Fruit fly (Drosophila melanogaster) whole organism, embryonic: ENCODE data around the gene Arp2.

Source experiments
- ATbp ChIP-seq: fragments of 200-800 bp; sonication (Bioruptor generic); optimal IDR thresholded peaks from 2 replicates; lab custom pipeline; 2017; ENCODE audit warnings: missing biosample characterization, mild to moderate bottlenecking, missing genetic modification characterization, missing genetic modification reagents
- Ada2b ChIP-seq: fragments of 200-800 bp; sonication (Bioruptor generic); IDR thresholded peaks from 2 replicates; pipeline ENCODE4 v1.3.6; 2022; ENCODE audit warnings: missing biosample characterization, missing genetic modification characterization
- Aef1 ChIP-seq: fragments of 200-800 bp; sonication (Bioruptor generic); IDR thresholded peaks from 3 replicates; pipeline ENCODE4 v1.3.6; 2022; ENCODE audit warnings: missing biosample characterization, missing genetic modification characterization
- BtbVII ChIP-seq: fragments of 200-800 bp; sonication (Bioruptor generic); optimal IDR thresholded peaks from 3 replicates; lab custom pipeline; 2017; ENCODE audit warnings: missing biosample characterization, mild to moderate bottlenecking, missing genetic modification characterization
- CG11560 ChIP-seq: fragments of 200-800 bp; sonication (Bioruptor generic); IDR thresholded peaks from 3 replicates; pipeline ENCODE4 v1.3.6; 2022; ENCODE audit warnings: missing biosample characterization, missing genetic modification characterization
- CG11696 ChIP-seq: fragments of 200-800 bp; sonication (Bioruptor generic); IDR thresholded peaks from 2 replicates; pipeline ENCODE4 v1.3.6; 2022; ENCODE audit warnings: missing biosample characterization, missing genetic modification characterization
- CG12299 ChIP-seq: fragments of 200-800 bp; sonication (Bioruptor generic); optimal IDR thresholded peaks from 2 replicates; lab custom pipeline; 2018; ENCODE audit warnings: missing biosample characterization, mild to moderate bottlenecking, missing genetic modification characterization
- CG13287 ChIP-seq: fragments of 200-800 bp; sonication (Bioruptor generic); IDR thresholded peaks from 2 replicates; pipeline ENCODE4 v1.3.6; 2022; ENCODE audit warnings: missing biosample characterization, missing genetic modification characterization; ENCODE audit not compliant: partially characterized antibody
- CG1529 ChIP-seq: fragments of 200-800 bp; sonication (Bioruptor generic); optimal IDR thresholded peaks from 3 replicates; lab custom pipeline; 2018; ENCODE audit warnings: missing biosample characterization, missing genetic modification characterization
- CG16815 ChIP-seq: fragments of 200-800 bp; sonication (Bioruptor generic); optimal IDR thresholded peaks from 3 replicates; lab custom pipeline; 2017; ENCODE audit warnings: missing biosample characterization, mild to moderate bottlenecking, missing genetic modification characterization
- CG18011 ChIP-seq: fragments of 200-800 bp; sonication (Bioruptor generic); optimal IDR thresholded peaks from 2 replicates; lab custom pipeline; 2017; ENCODE audit warnings: missing biosample characterization, missing genetic modification characterization, mild to moderate bottlenecking, moderate library complexity, missing genotype
- CG1832 ChIP-seq: fragments of 200-800 bp; sonication (Bioruptor generic); optimal IDR thresholded peaks from 2 replicates; lab custom pipeline; 2017; ENCODE audit warnings: missing biosample characterization, mild to moderate bottlenecking, missing genetic modification characterization, inconsistent platforms
- CG18764 ChIP-seq: fragments of 200-800 bp; sonication (Bioruptor generic); optimal IDR thresholded peaks from 3 replicates; lab custom pipeline; 2016; ENCODE audit warnings: missing biosample characterization, missing genetic modification characterization
- CG2120 ChIP-seq: fragments of 200-800 bp; sonication (Bioruptor generic); optimal IDR thresholded peaks from 3 replicates; lab custom pipeline; 2016; ENCODE audit warnings: missing biosample characterization, missing genetic modification characterization
- CG3407 ChIP-seq: fragments of 200-800 bp; sonication (Bioruptor generic); optimal IDR thresholded peaks from 2 replicates; lab custom pipeline; 2018; ENCODE audit warnings: missing biosample characterization, mild to moderate bottlenecking, missing genetic modification characterization
- CG7357 ChIP-seq: fragments of 200-800 bp; sonication (Bioruptor generic); IDR thresholded peaks from 3 replicates; pipeline ENCODE4 v1.3.6; 2022; ENCODE audit warnings: missing biosample characterization, missing genetic modification characterization
- CG7786 ChIP-seq: fragments of 200-800 bp; sonication (Bioruptor generic); optimal IDR thresholded peaks from 2 replicates; lab custom pipeline; 2016; ENCODE audit warnings: missing biosample characterization, missing genetic modification characterization
- CG7839 ChIP-seq: fragments of 200-800 bp; sonication (Bioruptor generic); optimal IDR thresholded peaks from 3 replicates; lab custom pipeline; 2018; ENCODE audit warnings: missing biosample characterization, mild to moderate bottlenecking, missing genetic modification characterization, moderate library complexity
- CG9609 ChIP-seq: fragments of 200-800 bp; sonication (Bioruptor generic); optimal IDR thresholded peaks from 3 replicates; lab custom pipeline; 2016; ENCODE audit warnings: missing biosample characterization, missing genetic modification characterization
- CTCF ChIP-seq: fragments of 200-800 bp; sonication (Bioruptor generic); optimal IDR thresholded peaks from 2 replicates; lab custom pipeline; 2017; ENCODE audit warnings: missing biosample characterization, mild to moderate bottlenecking, missing genetic modification characterization, moderate library complexity
- Dek ChIP-seq: fragments of 200-800 bp; sonication (Bioruptor generic); optimal IDR thresholded peaks from 3 replicates; lab custom pipeline; 2019; ENCODE audit warnings: missing biosample characterization, mild to moderate bottlenecking, missing genetic modification characterization, moderate library complexity
- Eip74EF ChIP-seq, 2 experiments: fragments of 200-800 bp in 1 of 2; fragments of >200 bp in 1 of 2; sonication (Bioruptor generic) in 1 of 2; optimal IDR thresholded peaks; 2 replicates each; lab custom pipeline; 2017 to 2019; ENCODE audit warnings: missing biosample characterization in 2 of 2, missing genetic modification characterization in 2 of 2, mild to moderate bottlenecking in 1 of 2, moderate library complexity in 1 of 2
- Gug ChIP-seq: fragments of 200-800 bp; sonication (Bioruptor generic); IDR thresholded peaks from 4 replicates; pipeline ENCODE4 v1.3.6; 2022; ENCODE audit warnings: missing biosample characterization, missing genetic modification characterization
- HLH4C ChIP-seq: fragments of 200-800 bp; sonication (Bioruptor generic); IDR thresholded peaks from 3 replicates; pipeline ENCODE4 v1.3.6; 2022; ENCODE audit warnings: missing biosample characterization, missing genetic modification characterization; ENCODE audit not compliant: partially characterized antibody
- Hmx ChIP-seq: fragments of 200-800 bp; sonication (Bioruptor generic); optimal IDR thresholded peaks from 2 replicates; lab custom pipeline; 2016; ENCODE audit warnings: missing biosample characterization, missing genetic modification characterization
- Hr39 ChIP-seq: fragments of >200 bp; optimal IDR thresholded peaks from 2 replicates; lab custom pipeline; 2017
- Hr51 ChIP-seq, 2 experiments: fragments of 200-800 bp; sonication (Bioruptor generic); optimal IDR thresholded peaks; 2 replicates in 1 of 2; 3 replicates in 1 of 2; lab custom pipeline; 2016 to 2018; ENCODE audit warnings: missing biosample characterization in 2 of 2, missing genetic modification characterization in 2 of 2, mild to moderate bottlenecking in 1 of 2, moderate library complexity in 1 of 2
- Kr ChIP-seq: fragments of 200-800 bp; sonication (Bioruptor generic); optimal IDR thresholded peaks from 2 replicates; lab custom pipeline; 2017; ENCODE audit warnings: missing biosample characterization, mild to moderate bottlenecking, missing genetic modification characterization
- Lim3 ChIP-seq: fragments of 200-800 bp; sonication (Bioruptor generic); IDR thresholded peaks from 2 replicates; pipeline ENCODE4 v1.3.6; 2022; ENCODE audit warnings: missing biosample characterization, missing genetic modification characterization
- Meics ChIP-seq: fragments of 200-800 bp; sonication (Bioruptor generic); optimal IDR thresholded peaks from 2 replicates; lab custom pipeline; 2017; ENCODE audit warnings: missing biosample characterization, mild to moderate bottlenecking, missing genetic modification characterization
- Ptx1 ChIP-seq: fragments of 200-800 bp; sonication (Bioruptor generic); IDR thresholded peaks from 2 replicates; pipeline ENCODE4 v1.3.6; 2022; ENCODE audit warnings: missing biosample characterization, missing genetic modification characterization
- Six4 ChIP-seq: fragments of 200-800 bp; sonication (Bioruptor generic); optimal IDR thresholded peaks from 2 replicates; lab custom pipeline; 2016; ENCODE audit warnings: missing biosample characterization, missing genetic modification characterization
- Sry-β ChIP-seq: fragments of 200-800 bp; sonication (Bioruptor generic); optimal IDR thresholded peaks from 2 replicates; lab custom pipeline; 2018; ENCODE audit warnings: missing biosample characterization, mild to moderate bottlenecking, missing genetic modification characterization, moderate library complexity
- TFAM ChIP-seq: fragments of 200-800 bp; sonication (Bioruptor generic); optimal IDR thresholded peaks from 2 replicates; lab custom pipeline; 2017; ENCODE audit warnings: missing biosample characterization, missing genetic modification characterization, inconsistent platforms
- bbx ChIP-seq: fragments of 200-800 bp; sonication (Bioruptor generic); IDR thresholded peaks from 2 replicates; pipeline ENCODE4 v1.3.6; 2022; ENCODE audit warnings: missing biosample characterization, missing genetic modification characterization; ENCODE audit not compliant: partially characterized antibody
- bigmax ChIP-seq: fragments of 200-800 bp; sonication (Bioruptor generic); optimal IDR thresholded peaks from 2 replicates; lab custom pipeline; 2018; ENCODE audit warnings: missing biosample characterization, mild to moderate bottlenecking, missing genetic modification characterization
- chn ChIP-seq: fragments of 200-800 bp; sonication (Bioruptor generic); optimal IDR thresholded peaks from 2 replicates; lab custom pipeline; 2016; ENCODE audit warnings: missing biosample characterization, missing genetic modification characterization
- esg ChIP-seq: fragments of 200-800 bp; sonication (Bioruptor generic); conservative IDR thresholded peaks from 2 replicates; pipeline ENCODE4 v1.3.6; 2022; ENCODE audit warnings: missing biosample characterization, missing genetic modification characterization
- eve ChIP-seq, 2 experiments: fragments of >200 bp; optimal IDR thresholded peaks; 2 replicates each; lab custom pipeline; 2017; ENCODE audit warnings: missing biosample characterization in 2 of 2, missing genetic modification characterization in 2 of 2
- fd64A ChIP-seq: fragments of 200-800 bp; sonication (Bioruptor generic); optimal IDR thresholded peaks from 3 replicates; lab custom pipeline; 2018; ENCODE audit warnings: missing biosample characterization, mild to moderate bottlenecking, missing genetic modification characterization
- gcm ChIP-seq: fragments of 200-800 bp; sonication (Bioruptor generic); optimal IDR thresholded peaks from 2 replicates; lab custom pipeline; 2019; ENCODE audit warnings: missing biosample characterization, mild to moderate bottlenecking, missing genetic modification characterization, moderate library complexity
- gt ChIP-seq: fragments of 200-800 bp; sonication (Bioruptor generic); IDR thresholded peaks from 2 replicates; pipeline ENCODE4 v1.3.6; 2022; ENCODE audit warnings: missing biosample characterization, missing genetic modification characterization
- her ChIP-seq: fragments of 200-800 bp; sonication (Bioruptor generic); optimal IDR thresholded peaks from 2 replicates; lab custom pipeline; 2016; ENCODE audit warnings: missing biosample characterization, missing genetic modification characterization
- kay ChIP-seq: fragments of 200-800 bp; sonication (Bioruptor generic); optimal IDR thresholded peaks from 2 replicates; lab custom pipeline; 2016; ENCODE audit warnings: missing biosample characterization, missing genetic modification characterization
- ken ChIP-seq: fragments of 200-800 bp; sonication (Bioruptor generic); IDR thresholded peaks from 3 replicates; pipeline ENCODE4 v1.3.6; 2022; ENCODE audit warnings: missing biosample characterization, missing genetic modification characterization
- nom ChIP-seq: fragments of 200-800 bp; sonication (Bioruptor generic); optimal IDR thresholded peaks from 2 replicates; lab custom pipeline; 2017; ENCODE audit warnings: missing biosample characterization, missing genetic modification characterization, mild to moderate bottlenecking, moderate library complexity, missing genetic modification reagents
- oc ChIP-seq: fragments of 200-800 bp; sonication (Bioruptor generic); optimal IDR thresholded peaks from 2 replicates; lab custom pipeline; 2018; ENCODE audit warnings: missing biosample characterization, mild to moderate bottlenecking, missing genetic modification characterization, moderate library complexity
- pum ChIP-seq: fragments of 200-800 bp; sonication (Bioruptor generic); optimal IDR thresholded peaks from 2 replicates; lab custom pipeline; 2016; ENCODE audit warnings: missing biosample characterization, missing genetic modification characterization
- sens-2 ChIP-seq: fragments of 200-800 bp; sonication (Bioruptor generic); IDR thresholded peaks from 2 replicates; pipeline ENCODE4 v1.3.6; 2022; ENCODE audit warnings: missing biosample characterization, missing genetic modification characterization
- sim ChIP-seq: fragments of 200-800 bp; sonication (Bioruptor generic); IDR thresholded peaks from 2 replicates; pipeline ENCODE4 v1.3.6; 2022; ENCODE audit warnings: missing biosample characterization, missing genetic modification characterization
- tna ChIP-seq: fragments of 200-800 bp; sonication (Bioruptor generic); IDR thresholded peaks from 2 replicates; pipeline ENCODE4 v1.3.6; 2022; ENCODE audit warnings: missing biosample characterization, missing genetic modification characterization; ENCODE audit not compliant: partially characterized antibody
- wdn ChIP-seq: fragments of 200-800 bp; sonication (Bioruptor generic); IDR thresholded peaks from 2 replicates; pipeline ENCODE4 v1.3.6; 2022; ENCODE audit warnings: missing biosample characterization, missing genetic modification characterization

Arp2 gene

DNA sequence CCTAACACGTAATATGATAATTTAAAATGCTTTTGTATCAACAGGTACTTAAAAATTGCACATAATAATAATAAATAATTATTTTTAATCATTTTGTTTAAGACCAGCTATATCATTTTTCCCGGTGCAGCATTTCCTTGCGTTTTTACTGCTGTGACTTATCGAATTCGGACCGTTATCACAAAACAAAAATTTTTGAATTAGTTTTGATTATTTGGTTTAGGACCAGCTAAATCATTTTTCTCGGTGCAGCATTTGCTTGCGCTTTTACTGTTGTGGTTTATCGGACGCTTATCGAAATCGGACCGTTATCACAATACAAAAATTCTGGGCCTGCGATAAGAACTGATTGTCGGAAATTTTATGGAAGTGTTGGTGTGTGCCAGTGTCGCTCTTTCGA lies 1.2 kb downstream of the Arp2 start (continued):
- peak; percentile 59; the same call in 3 of the 4 replicates for TF ChIP-seq Gug
- TF ChIP-seq Eip74EF (GFP tag; optimal IDR thresholded peaks at IDR 0.05; lab: Kevin White, UChicago) = peak in 1 of 2 experiments; percentile 79
- TF ChIP-seq CG2120 (GFP tag; lab: Kevin White, UChicago) = peak; percentile 82
- no peak for TF ChIP-seq bigmax
- TF ChIP-seq CG11696 = peak; percentile 65; the same call in 1 of the 2 replicates
- TF ChIP-seq Hr39 (lab: Kevin White, UChicago) = no peak
- peak; percentile 89 for TF ChIP-seq CG7839 (tag; lab: Kevin White, UChicago)
- TF ChIP-seq gcm (GFP tag; lab: Kevin White, UChicago) = peak; percentile 72
- peak; percentile 74 for TF ChIP-seq Ptx1 (GFP tag; lab: Robert Waterston, UW)
- no peak for TF ChIP-seq Lim3 (GFP tag; lab: Robert Waterston, UW)
- TF ChIP-seq CG1529 (GFP tag; lab: Kevin White, UChicago) = peak; percentile 81
- peak; percentile 74 for TF ChIP-seq sens-2 (GFP tag; lab: Robert Waterston, UW)
- TF ChIP-seq wdn (GFP tag; lab: Robert Waterston, UW) = peak; percentile 55; the same call in 1 of the 2 replicates
- TF ChIP-seq oc (tag; lab: Kevin White, UChicago) = peak; percentile 37
- TF ChIP-seq eve (GFP tag; optimal IDR thresholded peaks at IDR 0.05; lab: Kevin White, UChicago) = peak in 1 of 2 experiments; percentile 85
- TF ChIP-seq BtbVII (GFP tag; lab: Kevin White, UChicago) = peak; percentile 84
- TF ChIP-seq CG3407 (GFP tag; lab: Kevin White, UChicago) = peak; percentile 60
- TF ChIP-seq CG11560 (tag; lab: Robert Waterston, UW) = peak; percentile 56; the same call in 1 of the 3 replicates
- TF ChIP-seq nom (GFP tag; lab: Kevin White, UChicago) = no peak
- TF ChIP-seq Hr51 (GFP tag; optimal IDR thresholded peaks at IDR 0.05; lab: Kevin White, UChicago) = peak; percentile 28 to 89
- TF ChIP-seq CG13287 = peak; percentile 36
- TF ChIP-seq Meics = peak; percentile 89
- TF ChIP-seq CG12299 (tag; lab: Kevin White, UChicago) = peak; percentile 53
- peak; percentile 65 for TF ChIP-seq CG18764
- peak; percentile 74 for TF ChIP-seq Aef1
- TF ChIP-seq Hmx (GFP tag; lab: Kevin White, UChicago) = no peak
- peak; percentile 43 for TF ChIP-seq pum (GFP tag; lab: Kevin White, UChicago)
- TF ChIP-seq Kr (GFP tag; lab: Kevin White, UChicago) = no peak
- peak; percentile 53 for TF ChIP-seq CG16815 (GFP tag; lab: Kevin White, UChicago)
- TF ChIP-seq kay (GFP tag; lab: Kevin White, UChicago) = no peak
- TF ChIP-seq Ada2b (GFP tag; lab: Robert Waterston, UW) = peak; percentile 66

DNA sequence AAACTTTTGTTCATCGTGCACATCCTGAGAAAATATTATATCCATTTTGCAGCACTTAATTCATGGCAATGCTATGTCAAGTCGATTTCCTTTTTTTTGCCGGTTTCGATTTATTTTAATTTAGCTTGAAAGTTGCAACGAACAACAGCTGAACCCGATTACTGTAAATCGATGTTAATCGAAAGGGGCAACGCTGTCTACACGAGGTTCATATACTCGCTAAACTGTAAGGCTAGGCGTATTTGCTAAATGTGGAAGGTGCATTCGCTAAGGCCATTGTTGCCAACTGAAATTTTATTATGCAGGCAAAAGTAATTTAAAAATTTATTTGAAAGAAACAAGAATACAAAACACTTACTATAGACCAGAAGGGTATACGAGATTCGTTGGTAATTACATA lies 6.4 kb downstream of the Arp2 start, which contains the start of gene CG9902:
Gene CG9902 (minus strand): TSS at position 131 of the 400 bp plus-strand sequence.
- TF ChIP-seq Dek (peak; percentile 35), sim (GFP tag; lab: Robert Waterston, UW) (no peak), CTCF (GFP tag; lab: Kevin White, UChicago) (peak; percentile 73), CG7357 (GFP tag; lab: Robert Waterston, UW) (no peak), bbx (GFP tag; lab: Robert Waterston, UW) (peak; percentile 85), gt (GFP tag; lab: Robert Waterston, UW) (no peak), CG1832 (GFP tag; lab: Kevin White, UChicago) (no peak), her (GFP tag; lab: Kevin White, UChicago) (peak; percentile 27), tna (GFP tag; lab: Robert Waterston, UW) (peak; percentile 73), HLH4C (GFP tag; lab: Robert Waterston, UW) (peak; percentile 80), Eip74EF (GFP tag; optimal IDR thresholded peaks at IDR 0.05; lab: Kevin White, UChicago) (no peak), ken (GFP tag; lab: Robert Waterston, UW) (no peak), Sry-β (GFP tag; lab: Kevin White, UChicago) (no peak), TFAM (GFP tag; lab: Kevin White, UChicago) (no peak), Six4 (GFP tag; lab: Kevin White, UChicago) (no peak), BtbVII (GFP tag; lab: Kevin White, UChicago) (no peak), CG18011 (GFP tag; lab: Kevin White, UChicago) (no peak), ATbp (GFP tag; lab: Kevin White, UChicago) (no peak), CG9609 (GFP tag; lab: Kevin White, UChicago) (peak; percentile 18), CG7786 (GFP tag; lab: Kevin White, UChicago) (no peak), fd64A (GFP tag; lab: Kevin White, UChicago) (no peak), esg (GFP tag; lab: Robert Waterston, UW) (no peak), chn (GFP tag; lab: Kevin White, UChicago) (no peak), nom (GFP tag; lab: Kevin White, UChicago) (no peak)
